Fruit fly (Drosophila melanogaster) whole organism, prepupa: ENCODE measurements around the gene Cyp4d8.

Experiments used
- CG6163 ChIP-seq: fragments of 200-800 bp; sonication (Bioruptor generic); IDR thresholded peaks from 3 replicates; pipeline ENCODE4 v1.3.6; 2022; ENCODE audit warnings: missing biosample characterization, missing genetic modification characterization
- CG7368 ChIP-seq: fragments of 200-800 bp; sonication (Bioruptor generic); optimal IDR thresholded peaks from 3 replicates; lab custom pipeline; 2016; ENCODE audit warnings: missing biosample characterization, missing genetic modification characterization
- Eip75B ChIP-seq: fragments of 200-800 bp; sonication (Bioruptor generic); optimal IDR thresholded peaks from 3 replicates; lab custom pipeline; 2016; ENCODE audit warnings: missing biosample characterization, missing genetic modification characterization
- Eip78C ChIP-seq: fragments of 200-800 bp; sonication (Bioruptor generic); peaks from one replicate; lab custom pipeline; 2016; ENCODE audit warnings: missing biosample characterization, missing genetic modification characterization
- Sox15 ChIP-seq: fragments of 200-800 bp; sonication (Bioruptor generic); optimal IDR thresholded peaks from 3 replicates; lab custom pipeline; 2016; ENCODE audit warnings: missing biosample characterization, missing genetic modification characterization
- cyc ChIP-seq: fragments of 200-800 bp; sonication (Bioruptor generic); optimal IDR thresholded peaks from 3 replicates; lab custom pipeline; 2016; ENCODE audit warnings: missing biosample characterization, missing genetic modification characterization

- TF ChIP-seq Eip75B (GFP tag; lab: Kevin White, UChicago), result no peak
- no peak for TF ChIP-seq Sox15
- no peak for TF ChIP-seq Eip78C (GFP tag; lab: Kevin White, UChicago)
- TF ChIP-seq cyc, result no peak
- TF ChIP-seq CG7368 (GFP tag; lab: Kevin White, UChicago), result no peak
- TF ChIP-seq CG6163 (GFP tag; lab: Robert Waterston, UW), result no peak
These were observed 4.4 kb downstream of the Cyp4d8 start, which contains the start of gene Cyp316a1 for dm6 chr3L:7491564-7491963.
